Worm (Caenorhabditis elegans): ENCODE data around the gene dhp-2.

ce11 chrIV:9989416-9989815 lies 11.5 kb downstream of the dhp-2 start:
- TF ChIP-seq lin-13 (GFP tag; optimal IDR thresholded peaks at IDR 0.05) (no peak), fos-1 (tag; optimal IDR thresholded peaks at IDR 0.05) (no peak), nhr-237 (tag; optimal IDR thresholded peaks at IDR 0.05) (no peak), snpc-4 (tag; optimal IDR thresholded peaks at IDR 0.05) (no peak), elt-3 (tag; optimal IDR thresholded peaks at IDR 0.05) (no peak), egl-27 (tag; optimal IDR thresholded peaks at IDR 0.05) (no peak), lin-39 (tag; optimal IDR thresholded peaks at IDR 0.05) (no peak), unc-62 (GFP tag; optimal IDR thresholded peaks at IDR 0.05) (no peak), nhr-12 (tag; optimal IDR thresholded peaks at IDR 0.05) (no peak)

All from whole organism, L2 larva.